Worm (Caenorhabditis elegans) whole organism, mixed stage, embryonic: Measurements from ENCODE around the gene T11B7.5.

Source experiments
- elt-3 ChIP-seq: fragments of 150-350 bp; optimal IDR thresholded peaks from 2 replicates; lab custom pipeline; 2014; ENCODE audit warnings: missing biosample characterization, missing genetic modification characterization
- nhr-2 ChIP-seq: fragments of 150-350 bp; optimal IDR thresholded peaks from 2 replicates; lab custom pipeline; 2014; ENCODE audit warnings: missing biosample characterization, missing genetic modification characterization
- sptf-1 ChIP-seq: sonication (generic microtip); optimal IDR thresholded peaks from 2 replicates; lab custom pipeline; 2017; ENCODE audit warnings: mild to moderate bottlenecking, missing genetic modification characterization, moderate library complexity, missing compliant biosample characterization

- TF ChIP-seq elt-3 (no peak), sptf-1 (tag; lab: Kevin White, UChicago) (no peak), nhr-2 (no peak)
Measured at ce11 chrIV:8866092-8866491, 10.2 kb upstream of the T11B7.5 start.
